Worm (Caenorhabditis elegans) whole organism, young adult: Measurements from ENCODE around the gene col-98.

Experiments
- B0035.1 ChIP-seq: sonication (generic microtip); optimal IDR thresholded peaks from 2 replicates; lab custom pipeline; 2016; ENCODE audit warnings: missing genetic modification characterization, mild to moderate bottlenecking, missing compliant biosample characterization, missing genotype, missing genetic modification reagents
- F10E7.11 ChIP-seq: sonication (generic microtip); optimal IDR thresholded peaks from 2 replicates; lab custom pipeline; 2017; ENCODE audit warnings: mild to moderate bottlenecking, missing genetic modification characterization, moderate library complexity, missing compliant biosample characterization
- F22D6.2 ChIP-seq: sonication (generic microtip); optimal IDR thresholded peaks from 2 replicates; lab custom pipeline; 2016; ENCODE audit warnings: mild to moderate bottlenecking, missing genetic modification characterization, missing compliant biosample characterization
- F33H1.4 ChIP-seq: fragments of 200-800 bp; sonication (Bioruptor generic); IDR thresholded peaks from 2 replicates; pipeline ENCODE4 v1.3.6; 2022; ENCODE audit warnings: missing genetic modification reagents, missing genetic modification characterization, missing compliant biosample characterization
- F49E8.2 ChIP-seq: sonication (generic microtip); optimal IDR thresholded peaks from 3 replicates; lab custom pipeline; 2017; ENCODE audit warnings: missing genetic modification characterization, mild to moderate bottlenecking, missing compliant biosample characterization, antibody characterized with exemption, moderate library complexity; ENCODE audit not compliant: insufficient read depth
- K11D2.4 ChIP-seq: fragments of 200-800 bp; sonication (Bioruptor generic); IDR thresholded peaks from 2 replicates; pipeline ENCODE4 v1.3.6; 2022; ENCODE audit warnings: missing genetic modification reagents, missing genetic modification characterization, missing compliant biosample characterization
- T07F8.4 ChIP-seq: sonication (generic microtip); optimal IDR thresholded peaks from 2 replicates; lab custom pipeline; 2016; ENCODE audit warnings: mild to moderate bottlenecking, missing genetic modification characterization, moderate library complexity, missing compliant biosample characterization
- Y56A3A.18 ChIP-seq: fragments of 200-800 bp; sonication (Bioruptor generic); IDR thresholded peaks from 2 replicates; pipeline ENCODE4 v1.3.6; 2022; ENCODE audit warnings: missing genetic modification reagents, missing genetic modification characterization, missing compliant biosample characterization
- ZK185.1 ChIP-seq: sonication (generic microtip); optimal IDR thresholded peaks from 2 replicates; lab custom pipeline; 2016; ENCODE audit warnings: mild to moderate bottlenecking, missing genetic modification characterization, missing compliant biosample characterization; ENCODE audit not compliant: poor library complexity, severe bottlenecking
- aptf-3 ChIP-seq: fragments of 200-800 bp; sonication (Bioruptor generic); IDR thresholded peaks from 2 replicates; pipeline ENCODE4 v1.3.6; 2022; ENCODE audit warnings: missing genetic modification characterization, missing compliant biosample characterization
- athp-1 ChIP-seq: sonication (generic microtip); optimal IDR thresholded peaks from 2 replicates; lab custom pipeline; 2017; ENCODE audit warnings: mild to moderate bottlenecking, missing genetic modification characterization, missing compliant biosample characterization
- bed-1 ChIP-seq: fragments of 200-800 bp; sonication (Bioruptor generic); IDR thresholded peaks from 2 replicates; pipeline ENCODE4 v1.3.6; 2022; ENCODE audit warnings: missing genetic modification reagents, missing genetic modification characterization, missing compliant biosample characterization
- cebp-2 ChIP-seq: fragments of 200-800 bp; sonication (Bioruptor generic); IDR thresholded peaks from 2 replicates; pipeline ENCODE4 v1.3.6; 2022; ENCODE audit warnings: missing genetic modification characterization, missing compliant biosample characterization
- ceh-91 ChIP-seq: fragments of 200-800 bp; sonication (Bioruptor generic); IDR thresholded peaks from 2 replicates; pipeline ENCODE4 v1.3.6; 2022; ENCODE audit warnings: missing genetic modification reagents, missing genetic modification characterization, missing compliant biosample characterization
- die-1 ChIP-seq: sonication (generic microtip); optimal IDR thresholded peaks from 2 replicates; lab custom pipeline; 2016; ENCODE audit warnings: missing genotype, mild to moderate bottlenecking, missing genetic modification characterization, missing compliant biosample characterization
- efl-1 ChIP-seq: fragments of 150-350 bp; optimal IDR thresholded peaks from 2 replicates; lab custom pipeline; 2014; ENCODE audit warnings: missing biosample characterization, missing genetic modification reagents, missing genetic modification characterization
- egl-18 ChIP-seq: fragments of 200-800 bp; sonication (Bioruptor generic); IDR thresholded peaks from 2 replicates; pipeline ENCODE4 v1.3.6; 2022; ENCODE audit warnings: missing genetic modification reagents, missing genetic modification characterization, missing compliant biosample characterization
- egl-44 ChIP-seq: fragments of 200-800 bp; sonication (Bioruptor generic); IDR thresholded peaks from 2 replicates; pipeline ENCODE4 v1.3.6; 2022; ENCODE audit warnings: missing genetic modification reagents, missing genetic modification characterization, missing compliant biosample characterization
- gei-17 ChIP-seq: fragments of 200-800 bp; sonication (Bioruptor generic); optimal IDR thresholded peaks from 2 replicates; lab custom pipeline; 2018; ENCODE audit warnings: mild to moderate bottlenecking, missing genetic modification characterization, missing compliant biosample characterization
- hmg-20 ChIP-seq: fragments of 200-800 bp; sonication (Bioruptor generic); IDR thresholded peaks from 2 replicates; pipeline ENCODE4 v1.3.6; 2022; ENCODE audit warnings: missing genetic modification reagents, missing genetic modification characterization, missing compliant biosample characterization
- hrde-1 ChIP-seq: sonication (generic microtip); optimal IDR thresholded peaks from 2 replicates; lab custom pipeline; 2016; ENCODE audit warnings: missing genetic modification characterization, mild to moderate bottlenecking, missing compliant biosample characterization, moderate library complexity, missing genotype, missing genetic modification reagents, borderline replicate concordance
- hsf-1 ChIP-seq: fragments of 200-800 bp; sonication (Bioruptor generic); IDR thresholded peaks from 2 replicates; pipeline ENCODE4 v1.3.6; 2022; ENCODE audit warnings: missing genetic modification reagents, missing genetic modification characterization, missing compliant biosample characterization
- lin-26 ChIP-seq: fragments of 200-800 bp; sonication (Bioruptor generic); IDR thresholded peaks from 2 replicates; pipeline ENCODE4 v1.3.6; 2022; ENCODE audit warnings: missing genetic modification reagents, missing genetic modification characterization, missing compliant biosample characterization
- lin-54 ChIP-seq: fragments of 200-800 bp; sonication (Bioruptor generic); optimal IDR thresholded peaks from 2 replicates; lab custom pipeline; 2018; ENCODE audit warnings: mild to moderate bottlenecking, missing genetic modification characterization, missing compliant biosample characterization
- lsl-1 ChIP-seq: fragments of 200-800 bp; sonication (Bioruptor generic); optimal IDR thresholded peaks from 2 replicates; lab custom pipeline; 2018; ENCODE audit warnings: mild to moderate bottlenecking, missing genetic modification characterization, moderate library complexity, missing compliant biosample characterization
- lsy-27 ChIP-seq: sonication (generic microtip); optimal IDR thresholded peaks from 2 replicates; lab custom pipeline; 2017; ENCODE audit warnings: missing genetic modification characterization, mild to moderate bottlenecking, missing compliant biosample characterization, antibody characterized with exemption, missing genotype, borderline replicate concordance; ENCODE audit not compliant: insufficient read depth
- madf-6 ChIP-seq: fragments of 200-800 bp; sonication (Bioruptor generic); IDR thresholded peaks from 2 replicates; pipeline ENCODE4 v1.3.6; 2022; ENCODE audit warnings: missing genetic modification reagents, missing genetic modification characterization, missing compliant biosample characterization
- madf-8 ChIP-seq: fragments of 200-800 bp; sonication (Bioruptor generic); conservative IDR thresholded peaks from 2 replicates; pipeline ENCODE4 v1.3.6; 2022; ENCODE audit warnings: missing genetic modification reagents, missing genetic modification characterization, missing compliant biosample characterization
- mel-28 ChIP-seq: sonication (generic microtip); optimal IDR thresholded peaks from 2 replicates; lab custom pipeline; 2016; ENCODE audit warnings: borderline replicate concordance, mild to moderate bottlenecking, missing genetic modification characterization, missing compliant biosample characterization
- mes-4 ChIP-seq: sonication (generic microtip); optimal IDR thresholded peaks from 2 replicates; lab custom pipeline; 2016; ENCODE audit warnings: missing genotype, missing genetic modification characterization, missing compliant biosample characterization
- nhr-90 ChIP-seq: sonication (generic microtip); optimal IDR thresholded peaks from 2 replicates; lab custom pipeline; 2016; ENCODE audit warnings: missing genotype, mild to moderate bottlenecking, missing genetic modification characterization, missing compliant biosample characterization
- rcor-1 ChIP-seq: fragments of 200-800 bp; sonication (Bioruptor generic); IDR thresholded peaks from 2 replicates; pipeline ENCODE4 v1.3.6; 2022; ENCODE audit warnings: missing genetic modification reagents, missing genetic modification characterization, missing compliant biosample characterization
- rec-8 ChIP-seq, 2 experiments: sonication (generic microtip); optimal IDR thresholded peaks; 2 replicates each; lab custom pipeline; 2016; ENCODE audit warnings: mild to moderate bottlenecking in 2 of 2, missing genetic modification characterization in 2 of 2, missing genetic modification reagents in 2 of 2, missing genotype in 2 of 2, missing biosample characterization in 1 of 2, missing compliant biosample characterization in 1 of 2, moderate library complexity in 1 of 2
- repo-1 ChIP-seq: sonication (generic microtip); optimal IDR thresholded peaks from 2 replicates; lab custom pipeline; 2017; ENCODE audit warnings: mild to moderate bottlenecking, missing genetic modification characterization, missing compliant biosample characterization
- sdz-38 ChIP-seq: sonication (generic microtip); optimal IDR thresholded peaks from 2 replicates; lab custom pipeline; 2016; ENCODE audit warnings: missing genotype, missing genetic modification characterization, missing compliant biosample characterization
- sea-2 ChIP-seq: fragments of 200-800 bp; sonication (Bioruptor generic); IDR thresholded peaks from 2 replicates; pipeline ENCODE4 v1.3.6; 2022; ENCODE audit warnings: missing genetic modification characterization, missing compliant biosample characterization
- snpc-1.3 ChIP-seq: sonication (generic microtip); optimal IDR thresholded peaks from 2 replicates; lab custom pipeline; 2017; ENCODE audit warnings: missing genetic modification characterization, mild to moderate bottlenecking, missing compliant biosample characterization, antibody characterized with exemption, moderate library complexity, missing genotype, missing genetic modification reagents; ENCODE audit not compliant: insufficient read depth
- snpc-4 ChIP-seq, 5 experiments: fragments of 150-350 bp in 1 of 5; sonication (generic microtip) in 4 of 5; optimal IDR thresholded peaks; 2 replicates each; lab custom pipeline; 2014 to 2018; ENCODE audit warnings: missing genetic modification characterization in 5 of 5, missing biosample characterization in 3 of 5, antibody characterized with exemption in 2 of 5, mild to moderate bottlenecking in 2 of 5, missing compliant biosample characterization in 2 of 5, missing genotype in 2 of 5, moderate library complexity in 2 of 5, missing genetic modification reagents in 1 of 5
- somi-1 ChIP-seq: fragments of 200-800 bp; sonication (Bioruptor generic); optimal IDR thresholded peaks from 2 replicates; lab custom pipeline; 2018; ENCODE audit warnings: mild to moderate bottlenecking, missing genetic modification characterization, missing compliant biosample characterization
- sptf-2 ChIP-seq: fragments of 200-800 bp; sonication (Bioruptor generic); optimal IDR thresholded peaks from 2 replicates; lab custom pipeline; 2018; ENCODE audit warnings: mild to moderate bottlenecking, missing genetic modification characterization, missing compliant biosample characterization
- tbx-9 ChIP-seq: sonication (generic microtip); optimal IDR thresholded peaks from 2 replicates; lab custom pipeline; 2016; ENCODE audit warnings: borderline replicate concordance, missing genetic modification characterization, inconsistent platforms, missing compliant biosample characterization
- unc-62 ChIP-seq: fragments of 150-350 bp; optimal IDR thresholded peaks from 2 replicates; lab custom pipeline; 2014; ENCODE audit warnings: missing biosample characterization, missing genetic modification reagents, missing genetic modification characterization
- zfh-2 ChIP-seq: fragments of 200-800 bp; sonication (Bioruptor generic); conservative IDR thresholded peaks from 2 replicates; pipeline ENCODE4 v1.3.6; 2022; ENCODE audit warnings: missing genetic modification reagents, missing genetic modification characterization, missing compliant biosample characterization
- ztf-22 ChIP-seq: fragments of 200-800 bp; sonication (Bioruptor generic); optimal IDR thresholded peaks from 2 replicates; lab custom pipeline; 2018; ENCODE audit warnings: mild to moderate bottlenecking, missing genetic modification characterization, moderate library complexity, missing compliant biosample characterization
- ztf-25 ChIP-seq: fragments of 200-800 bp; sonication (Bioruptor generic); IDR thresholded peaks from 2 replicates; pipeline ENCODE4 v1.3.6; 2022; ENCODE audit warnings: missing genetic modification reagents, missing genetic modification characterization, missing compliant biosample characterization

col-98 gene

DNA sequence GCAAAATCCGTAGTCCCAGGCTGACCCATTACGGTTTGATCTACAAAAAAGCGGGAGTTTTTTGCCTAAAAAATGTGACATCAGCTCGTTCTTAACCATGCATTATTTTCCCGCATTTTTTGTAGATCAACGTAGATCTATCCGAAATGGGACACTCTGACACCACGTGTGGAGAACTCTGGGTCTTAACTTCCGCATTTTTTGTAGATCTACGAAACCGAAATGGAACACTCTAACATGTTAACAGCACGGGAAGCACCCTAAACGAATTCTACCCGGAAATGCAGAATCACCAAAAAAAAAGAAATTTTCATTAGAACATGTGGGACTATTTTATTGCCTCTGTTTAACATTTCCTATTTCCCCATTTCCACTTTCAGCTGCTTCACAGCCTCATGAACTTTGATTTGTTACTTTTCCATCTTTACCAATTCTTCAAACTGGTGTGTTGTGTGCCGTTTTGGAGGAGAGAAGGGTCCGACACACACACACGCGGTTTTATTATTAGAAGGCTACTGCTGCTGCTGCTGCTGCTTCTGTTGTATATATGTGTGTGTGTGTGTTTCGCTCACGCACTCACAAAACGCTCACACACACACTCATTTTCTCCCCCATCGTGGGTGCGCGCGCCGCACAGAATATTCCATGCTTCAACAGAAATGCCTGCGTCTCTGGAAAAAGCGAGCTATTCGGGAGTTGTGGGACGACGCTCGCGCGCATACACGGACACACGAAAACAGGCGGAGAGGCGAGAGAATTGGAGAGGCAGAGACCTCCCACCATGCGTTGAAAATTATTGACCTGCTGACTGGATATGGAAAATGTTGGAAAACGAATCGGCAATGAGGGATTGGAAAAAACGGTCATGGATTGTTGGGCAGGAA is 49.3 kb downstream of the col-98 start (continued):
- TF ChIP-seq ztf-22 (GFP tag; lab: Kevin White, UChicago) (peak; percentile 3), die-1 (tag; lab: Kevin White, UChicago) (no peak), ztf-25 (no peak), F22D6.2 (tag; lab: Kevin White, UChicago) (no peak), cebp-2 (no peak), Y56A3A.18 (GFP tag; lab: Robert Waterston, UW) (0 out of 2 replicates have a peak, but pooled peaks have one; percentile 41), gei-17 (peak; percentile 27), rec-8 (tag; optimal IDR thresholded peaks at IDR 0.05; lab: Kevin White, UChicago) (no peak), madf-8 (no peak), tbx-9 (tag; lab: Kevin White, UChicago) (no peak), unc-62 (GFP tag; lab: Kevin White, UChicago) (no peak), ceh-91 (GFP tag; lab: Robert Waterston, UW) (no peak), F10E7.11 (no peak), egl-44 (GFP tag; lab: Robert Waterston, UW) (no peak), efl-1 (no peak), lsy-27 (tag; lab: Kevin White, UChicago) (no peak), rcor-1 (no peak), madf-6 (GFP tag; lab: Robert Waterston, UW) (no peak), ZK185.1 (tag; lab: Kevin White, UChicago) (peak; percentile 36), lsl-1 (GFP tag; lab: Kevin White, UChicago) (no peak), sdz-38 (tag; lab: Kevin White, UChicago) (no peak), K11D2.4 (GFP tag; lab: Robert Waterston, UW) (no peak), aptf-3 (GFP tag; lab: Robert Waterston, UW) (no peak), athp-1 (tag; lab: Kevin White, UChicago) (no peak), mes-4 (tag; lab: Kevin White, UChicago) (no peak), egl-18 (GFP tag; lab: Robert Waterston, UW) (no peak), snpc-1.3 (tag; lab: Kevin White, UChicago) (peak; percentile 3), hmg-20 (GFP tag; lab: Robert Waterston, UW) (no peak), sptf-2 (no peak), T07F8.4 (tag; lab: Kevin White, UChicago) (peak; percentile 28), nhr-90 (tag; lab: Kevin White, UChicago) (peak; percentile 32), B0035.1 (tag; lab: Kevin White, UChicago) (no peak), snpc-4 (GFP tag; optimal IDR thresholded peaks at IDR 0.05; lab: Kevin White, UChicago) (no peak), snpc-4 (tag; optimal IDR thresholded peaks at IDR 0.05; lab: Kevin White, UChicago) (peak in 3 of 4 experiments; percentile 41 to 60 (median 52)), lin-54 (GFP tag; lab: Kevin White, UChicago) (peak; percentile 42), zfh-2 (peak; percentile 95), repo-1 (tag; lab: Kevin White, UChicago) (no peak), hsf-1 (GFP tag; lab: Robert Waterston, UW) (peak; percentile 37; the same call in 1 of the 2 replicates), mel-28 (tag; lab: Kevin White, UChicago) (no peak), bed-1 (GFP tag; lab: Robert Waterston, UW) (no peak), somi-1 (GFP tag; lab: Kevin White, UChicago) (no peak), F49E8.2 (tag; lab: Kevin White, UChicago) (no peak), lin-26 (GFP tag; lab: Robert Waterston, UW) (peak; percentile 55; the same call in 1 of the 2 replicates), F33H1.4 (no peak), hrde-1 (no peak), sea-2 (GFP tag; lab: Robert Waterston, UW) (no peak)
